Fruit fly (Drosophila melanogaster) whole organism, embryonic: ENCODE data around the gene hook.

ENCODE experiments used
- Adf1 ChIP-seq: fragments of 200-800 bp; sonication (Bioruptor generic); IDR thresholded peaks from 2 replicates; pipeline ENCODE4 v1.3.6; 2022; ENCODE audit warnings: missing biosample characterization, missing genetic modification characterization
- CG1024 ChIP-seq: fragments of 200-800 bp; sonication (Bioruptor generic); IDR thresholded peaks from 2 replicates; pipeline ENCODE4 v1.3.6; 2022; ENCODE audit warnings: missing biosample characterization, missing genetic modification characterization
- CG10267 ChIP-seq: fragments of 200-800 bp; sonication (Bioruptor generic); optimal IDR thresholded peaks from 2 replicates; lab custom pipeline; 2018; ENCODE audit warnings: missing biosample characterization, mild to moderate bottlenecking, missing genetic modification characterization, moderate library complexity
- CG10565 ChIP-seq: fragments of 200-800 bp; sonication (Bioruptor generic); optimal IDR thresholded peaks from 3 replicates; lab custom pipeline; 2016; ENCODE audit warnings: missing biosample characterization, mild to moderate bottlenecking, missing genetic modification characterization
- CG10654 ChIP-seq: fragments of 200-800 bp; sonication (Bioruptor generic); optimal IDR thresholded peaks from 2 replicates; lab custom pipeline; 2016; ENCODE audit warnings: missing biosample characterization, missing genetic modification characterization
- CG11695 ChIP-seq: fragments of 200-800 bp; sonication (Bioruptor generic); IDR thresholded peaks from 3 replicates; pipeline ENCODE4 v1.3.6; 2022; ENCODE audit warnings: missing biosample characterization, missing genetic modification characterization
- CG12236 ChIP-seq: fragments of 200-800 bp; sonication (Bioruptor generic); optimal IDR thresholded peaks from 2 replicates; lab custom pipeline; 2016; ENCODE audit warnings: missing biosample characterization, missing genetic modification characterization
- CG1529 ChIP-seq: fragments of 200-800 bp; sonication (Bioruptor generic); optimal IDR thresholded peaks from 3 replicates; lab custom pipeline; 2018; ENCODE audit warnings: missing biosample characterization, missing genetic modification characterization
- CG16813 ChIP-seq: fragments of 200-800 bp; sonication (Bioruptor generic); IDR thresholded peaks from 3 replicates; pipeline ENCODE4 v1.3.6; 2022; ENCODE audit warnings: missing biosample characterization, missing genetic modification characterization; ENCODE audit not compliant: partially characterized antibody
- CG17802 ChIP-seq: fragments of 200-800 bp; sonication (Bioruptor generic); optimal IDR thresholded peaks from 2 replicates; lab custom pipeline; 2018; ENCODE audit warnings: missing biosample characterization, mild to moderate bottlenecking, missing genetic modification characterization, moderate library complexity
- CG30020 ChIP-seq: fragments of 200-800 bp; optimal IDR thresholded peaks from 2 replicates; lab custom pipeline; 2019; ENCODE audit warnings: missing biosample characterization, mild to moderate bottlenecking, missing genetic modification characterization, moderate library complexity
- CG33213 ChIP-seq: fragments of 200-800 bp; sonication (Bioruptor generic); optimal IDR thresholded peaks from 3 replicates; lab custom pipeline; 2016; ENCODE audit warnings: missing biosample characterization, missing genetic modification characterization
- CG34376 ChIP-seq: fragments of 200-800 bp; sonication (Bioruptor generic); optimal IDR thresholded peaks from 2 replicates; lab custom pipeline; 2018; ENCODE audit warnings: missing biosample characterization, mild to moderate bottlenecking, missing genetic modification characterization
- CG6765 ChIP-seq: fragments of 200-800 bp; sonication (Bioruptor generic); optimal IDR thresholded peaks from 3 replicates; lab custom pipeline; 2017; ENCODE audit warnings: missing biosample characterization, mild to moderate bottlenecking, missing genetic modification characterization
- CG6854 ChIP-seq: fragments of 200-800 bp; sonication (Bioruptor generic); optimal IDR thresholded peaks from 3 replicates; lab custom pipeline; 2017; ENCODE audit warnings: missing biosample characterization, mild to moderate bottlenecking, missing genetic modification characterization
- CG7839 ChIP-seq: fragments of 200-800 bp; sonication (Bioruptor generic); optimal IDR thresholded peaks from 3 replicates; lab custom pipeline; 2018; ENCODE audit warnings: missing biosample characterization, mild to moderate bottlenecking, missing genetic modification characterization, moderate library complexity
- CG7963 ChIP-seq: fragments of 200-800 bp; sonication (Bioruptor generic); IDR thresholded peaks from 3 replicates; pipeline ENCODE4 v1.3.6; 2022; ENCODE audit warnings: missing biosample characterization, missing genetic modification characterization; ENCODE audit not compliant: partially characterized antibody
- CG8089 ChIP-seq: fragments of 200-800 bp; sonication (Bioruptor generic); optimal IDR thresholded peaks from 3 replicates; lab custom pipeline; 2016; ENCODE audit warnings: missing biosample characterization, missing genetic modification characterization
- D19A ChIP-seq: fragments of 200-800 bp; optimal IDR thresholded peaks from 3 replicates; lab custom pipeline; 2019; ENCODE audit warnings: missing biosample characterization, mild to moderate bottlenecking, missing genetic modification characterization, moderate library complexity
- Dek ChIP-seq: fragments of 200-800 bp; sonication (Bioruptor generic); optimal IDR thresholded peaks from 3 replicates; lab custom pipeline; 2019; ENCODE audit warnings: missing biosample characterization, mild to moderate bottlenecking, missing genetic modification characterization, moderate library complexity
- Dll ChIP-seq: fragments of 200-800 bp; sonication (Bioruptor generic); IDR thresholded peaks from 4 replicates; pipeline ENCODE4 v1.3.6; 2022; ENCODE audit warnings: missing biosample characterization, missing genetic modification characterization; ENCODE audit not compliant: partially characterized antibody
- Dp ChIP-seq: fragments of 200-800 bp; sonication (Bioruptor generic); optimal IDR thresholded peaks from 2 replicates; lab custom pipeline; 2018; ENCODE audit warnings: missing biosample characterization, mild to moderate bottlenecking, missing genetic modification characterization, moderate library complexity
- Dref ChIP-seq: fragments of 200-800 bp; sonication (Bioruptor generic); IDR thresholded peaks from 2 replicates; pipeline ENCODE4 v1.3.6; 2022; ENCODE audit warnings: missing biosample characterization, missing genetic modification characterization
- E2f1 ChIP-seq: fragments of 200-800 bp; sonication (Bioruptor generic); IDR thresholded peaks from 2 replicates; pipeline ENCODE4 v1.3.6; 2022; ENCODE audit warnings: missing biosample characterization, missing genetic modification characterization
- Hand ChIP-seq: fragments of 200-800 bp; sonication (Bioruptor generic); optimal IDR thresholded peaks from 2 replicates; lab custom pipeline; 2017; ENCODE audit warnings: mild to moderate bottlenecking, missing biosample characterization, missing genetic modification reagents, missing genetic modification characterization
- Med ChIP-seq: fragments of 200-800 bp; sonication (Bioruptor generic); peaks from one replicate; lab custom pipeline; 2016; ENCODE audit warnings: missing biosample characterization, missing genetic modification characterization, mild to moderate bottlenecking, inconsistent platforms, moderate library complexity
- Mrtf ChIP-seq: fragments of 200-800 bp; sonication (Bioruptor generic); IDR thresholded peaks from 3 replicates; pipeline ENCODE4 v1.3.6; 2022; ENCODE audit warnings: missing biosample characterization, missing genetic modification characterization
- Ptx1 ChIP-seq: fragments of 200-800 bp; sonication (Bioruptor generic); IDR thresholded peaks from 2 replicates; pipeline ENCODE4 v1.3.6; 2022; ENCODE audit warnings: missing biosample characterization, missing genetic modification characterization
- Sox100B ChIP-seq: fragments of 200-800 bp; sonication (Bioruptor generic); optimal IDR thresholded peaks from 3 replicates; lab custom pipeline; 2018; ENCODE audit warnings: missing biosample characterization, mild to moderate bottlenecking, missing genetic modification characterization
- Sry-β ChIP-seq: fragments of 200-800 bp; sonication (Bioruptor generic); optimal IDR thresholded peaks from 2 replicates; lab custom pipeline; 2018; ENCODE audit warnings: missing biosample characterization, mild to moderate bottlenecking, missing genetic modification characterization, moderate library complexity
- Sry-δ ChIP-seq: fragments of 200-800 bp; sonication (Bioruptor generic); optimal IDR thresholded peaks from 2 replicates; lab custom pipeline; 2016; ENCODE audit warnings: missing biosample characterization, missing genetic modification characterization
- Xbp1 ChIP-seq: fragments of 200-800 bp; sonication (Bioruptor generic); optimal IDR thresholded peaks from 3 replicates; lab custom pipeline; 2016; ENCODE audit warnings: missing biosample characterization, mild to moderate bottlenecking, missing genetic modification characterization
- abd-A ChIP-seq: fragments of 200-800 bp; sonication (Bioruptor generic); optimal IDR thresholded peaks from 3 replicates; lab custom pipeline; 2019; ENCODE audit warnings: missing biosample characterization, mild to moderate bottlenecking, missing genetic modification characterization, moderate library complexity
- ase ChIP-seq: fragments of 200-800 bp; sonication (Bioruptor generic); IDR thresholded peaks from 3 replicates; pipeline ENCODE4 v1.3.6; 2022; ENCODE audit warnings: missing biosample characterization, missing genetic modification characterization
- cad ChIP-seq: fragments of >200 bp; optimal IDR thresholded peaks from 2 replicates; lab custom pipeline; 2017; ENCODE audit warnings: missing biosample characterization, missing genetic modification characterization
- caup ChIP-seq: fragments of 200-800 bp; sonication (Bioruptor generic); optimal IDR thresholded peaks from 3 replicates; lab custom pipeline; 2017; ENCODE audit warnings: missing biosample characterization, mild to moderate bottlenecking, missing genetic modification characterization, moderate library complexity; ENCODE audit not compliant: severe bottlenecking
- crc ChIP-seq: fragments of 200-800 bp; sonication (Bioruptor generic); optimal IDR thresholded peaks from 2 replicates; lab custom pipeline; 2016; ENCODE audit warnings: missing biosample characterization, missing genetic modification characterization
- crol ChIP-seq: fragments of 200-800 bp; sonication (Bioruptor generic); IDR thresholded peaks from 2 replicates; pipeline ENCODE4 v1.3.6; 2022; ENCODE audit warnings: missing biosample characterization, missing genetic modification characterization
- fd64A ChIP-seq: fragments of 200-800 bp; sonication (Bioruptor generic); optimal IDR thresholded peaks from 3 replicates; lab custom pipeline; 2018; ENCODE audit warnings: missing biosample characterization, mild to moderate bottlenecking, missing genetic modification characterization
- h ChIP-seq: fragments of >200 bp; optimal IDR thresholded peaks from 2 replicates; lab custom pipeline; 2017
- insv ChIP-seq, 2 experiments: fragments of 200-800 bp; sonication (Bioruptor generic); optimal IDR thresholded peaks; 3 replicates each; lab custom pipeline; 2016 to 2018; ENCODE audit warnings: missing biosample characterization in 2 of 2, missing genetic modification characterization in 2 of 2
- scrt ChIP-seq: fragments of 200-800 bp; sonication (Bioruptor generic); optimal IDR thresholded peaks from 2 replicates; lab custom pipeline; 2018; ENCODE audit warnings: missing biosample characterization, mild to moderate bottlenecking, missing genetic modification characterization, moderate library complexity
- tap ChIP-seq: fragments of 200-800 bp; optimal IDR thresholded peaks from 3 replicates; lab custom pipeline; 2019; ENCODE audit warnings: missing biosample characterization, mild to moderate bottlenecking, missing genetic modification characterization, moderate library complexity
- tin ChIP-seq: fragments of 200-800 bp; sonication (Bioruptor generic); optimal IDR thresholded peaks from 3 replicates; lab custom pipeline; 2016; ENCODE audit warnings: missing biosample characterization, missing genetic modification characterization
- tna ChIP-seq: fragments of 200-800 bp; sonication (Bioruptor generic); IDR thresholded peaks from 2 replicates; pipeline ENCODE4 v1.3.6; 2022; ENCODE audit warnings: missing biosample characterization, missing genetic modification characterization; ENCODE audit not compliant: partially characterized antibody
- ttk ChIP-seq: fragments of 200-800 bp; sonication (Bioruptor generic); IDR thresholded peaks from 2 replicates; pipeline ENCODE4 v2.1.2; 2022; ENCODE audit warnings: missing biosample characterization, missing genetic modification characterization
- vfl ChIP-seq: fragments of 200-800 bp; sonication (Bioruptor generic); optimal IDR thresholded peaks from 2 replicates; lab custom pipeline; 2016; ENCODE audit warnings: missing biosample characterization, missing genetic modification characterization
- vnd ChIP-seq: fragments of 200-800 bp; sonication (Bioruptor generic); IDR thresholded peaks from 3 replicates; pipeline ENCODE4 v1.3.6; 2022; ENCODE audit warnings: missing biosample characterization, missing genetic modification characterization; ENCODE audit not compliant: partially characterized antibody
- vvl ChIP-seq: fragments of 200-800 bp; sonication (Bioruptor generic); IDR thresholded peaks from 2 replicates; pipeline ENCODE4 v1.3.6; 2022; ENCODE audit warnings: missing biosample characterization, missing genetic modification characterization

hook gene

dm6 chr2L:19023972-19024743, 9.1 kb downstream of the hook start (continued):
- no peak for TF ChIP-seq Sry-δ (GFP tag; lab: Kevin White, UChicago)
- peak; percentile 33 for TF ChIP-seq tin
- peak; percentile 82 for TF ChIP-seq CG7839
- peak; percentile 14 for TF ChIP-seq CG17802 (tag; lab: Kevin White, UChicago)
- no peak for TF ChIP-seq fd64A (GFP tag; lab: Kevin White, UChicago)
- TF ChIP-seq Dll (GFP tag; lab: Robert Waterston, UW) = no peak
- TF ChIP-seq CG7963 = no peak
- TF ChIP-seq Med (GFP tag; lab: Kevin White, UChicago) = peak; percentile 67
- peak; percentile 53 for TF ChIP-seq CG6854 (GFP tag; lab: Kevin White, UChicago)
- no peak for TF ChIP-seq Dp
- TF ChIP-seq CG1529 (GFP tag; lab: Kevin White, UChicago) = peak; percentile 30
- no peak for TF ChIP-seq vnd
- TF ChIP-seq Sry-β (GFP tag; lab: Kevin White, UChicago) = no peak
- TF ChIP-seq ase = no peak
- peak; percentile 38 for TF ChIP-seq vfl (GFP tag; lab: Kevin White, UChicago)
- peak; percentile 70 for TF ChIP-seq CG6765
- peak; percentile 68 for TF ChIP-seq Ptx1
- TF ChIP-seq Mrtf = no peak
- TF ChIP-seq CG10654 (GFP tag; lab: Kevin White, UChicago) = no peak
- TF ChIP-seq CG12236 = no peak
- peak; percentile 49; the same call in 1 of the 2 replicates for TF ChIP-seq ttk
- TF ChIP-seq CG34376 (GFP tag; lab: Kevin White, UChicago) = peak; percentile 67
- TF ChIP-seq tna = no peak
- TF ChIP-seq Adf1 (GFP tag; lab: Robert Waterston, UW) = peak; percentile 53; the same call in 1 of the 2 replicates
- TF ChIP-seq CG10267 (tag; lab: Kevin White, UChicago) = peak; percentile 63
- TF ChIP-seq abd-A = peak; percentile 90
- TF ChIP-seq Xbp1 (GFP tag; lab: Kevin White, UChicago) = peak; percentile 69
- no peak for TF ChIP-seq vvl
- no peak for TF ChIP-seq CG1024
- TF ChIP-seq crc (GFP tag; lab: Kevin White, UChicago) = no peak
- peak; percentile 74 for TF ChIP-seq Dek (tag; lab: Kevin White, UChicago)
- peak; percentile 7; the same call in 1 of the 2 replicates for TF ChIP-seq E2f1 (GFP tag; lab: Robert Waterston, UW)
- no peak for TF ChIP-seq CG16813 (GFP tag; lab: Robert Waterston, UW)
- TF ChIP-seq CG30020 (tag; lab: Kevin White, UChicago) = peak; percentile 10
- peak; percentile 70 for TF ChIP-seq scrt (GFP tag; lab: Kevin White, UChicago)
- TF ChIP-seq insv (GFP tag; optimal IDR thresholded peaks at IDR 0.05; lab: Kevin White, UChicago) = peak in 1 of 2 experiments; percentile 5
- peak; percentile 78 for TF ChIP-seq Sox100B (GFP tag; lab: Kevin White, UChicago)
- TF ChIP-seq CG8089 (GFP tag; lab: Kevin White, UChicago) = no peak
- peak; percentile 69 for TF ChIP-seq caup (GFP tag; lab: Kevin White, UChicago)
- TF ChIP-seq CG33213 (GFP tag; lab: Kevin White, UChicago) = no peak
- TF ChIP-seq cad = no peak
- TF ChIP-seq h (lab: Kevin White, UChicago) = no peak
- peak; percentile 86 for TF ChIP-seq Hand (GFP tag; lab: Kevin White, UChicago)
- no peak for TF ChIP-seq Dref (GFP tag; lab: Robert Waterston, UW)
- TF ChIP-seq crol (GFP tag; lab: Robert Waterston, UW) = peak; percentile 90
- TF ChIP-seq CG11695 (GFP tag; lab: Robert Waterston, UW) = peak; percentile 66
- peak; percentile 83 for TF ChIP-seq D19A
- TF ChIP-seq tap (tag; lab: Kevin White, UChicago) = peak; percentile 74
- no peak for TF ChIP-seq CG10565 (GFP tag; lab: Kevin White, UChicago)
